Fruit fly (Drosophila melanogaster): ENCODE data around the gene TTLL15.
A peak's percentile ranks its signal among the peaks of the same experiment; 100 is the strongest.

Gene TTLL15

DNA sequence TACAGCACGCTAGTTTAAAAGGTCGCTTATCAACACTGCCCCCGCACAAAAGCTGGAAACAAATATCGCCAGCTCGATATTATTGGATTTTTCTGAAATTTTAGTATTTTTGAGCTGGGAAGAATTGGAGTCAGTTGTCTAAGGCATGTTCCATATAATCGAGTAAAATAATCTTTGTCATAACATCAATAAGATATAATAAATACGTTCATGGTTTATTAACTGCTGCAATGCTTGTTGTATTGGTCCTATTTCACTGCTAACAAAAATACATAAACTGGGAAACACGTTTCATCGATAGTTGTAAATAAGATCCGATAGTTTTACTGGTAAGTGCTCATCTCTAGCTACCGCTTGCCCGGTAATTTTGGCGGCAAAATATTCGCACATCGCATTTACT lies 26.9 kb upstream of the TTLL15 start, which contains the start of the genes Art1 and Mcm5:
Art1 (minus strand) TSS at position 41 of the 400 bp plus-strand sequence.
Mcm5 (plus strand) TSS at position 339 of the 400 bp plus-strand sequence.
- TF ChIP-seq Dfd (GFP tag; optimal IDR thresholded peaks at IDR 0.05) (no peak), sage (GFP tag; optimal IDR thresholded peaks at IDR 0.05) (no peak), Vsx2 (GFP tag; optimal IDR thresholded peaks at IDR 0.05; ENCODE audit: partially characterized antibody) (no peak), rgr (GFP tag; optimal IDR thresholded peaks at IDR 0.05) (peak; percentile 65), Mio (GFP tag; optimal IDR thresholded peaks at IDR 0.05) (no peak), h (GFP tag; optimal IDR thresholded peaks at IDR 0.05) (peak; percentile 67), Hr83 (GFP tag; optimal IDR thresholded peaks at IDR 0.05; ENCODE audit: poor library complexity, severe bottlenecking) (no peak), sv (GFP tag; optimal IDR thresholded peaks at IDR 0.05) (peak; percentile 49), OdsH (GFP tag; optimal IDR thresholded peaks at IDR 0.05) (peak; percentile 35), dmrt93B (GFP tag; optimal IDR thresholded peaks at IDR 0.05) (peak; percentile 50), jim (GFP tag; optimal IDR thresholded peaks at IDR 0.05) (no peak), Hr78 (GFP tag; optimal IDR thresholded peaks at IDR 0.05) (no peak), N (GFP tag; optimal IDR thresholded peaks at IDR 0.05) (no peak), lola (GFP tag; optimal IDR thresholded peaks at IDR 0.05) (no peak), foxo (GFP tag; optimal IDR thresholded peaks at IDR 0.05) (peak in 1 of 2 experiments; percentile 50), GATAd (GFP tag; optimal IDR thresholded peaks at IDR 0.05) (peak; percentile 69), Jra (GFP tag; optimal IDR thresholded peaks at IDR 0.05) (peak; percentile 79), ey (GFP tag; optimal IDR thresholded peaks at IDR 0.05) (peak; percentile 57), Hnf4 (GFP tag; optimal IDR thresholded peaks at IDR 0.05) (peak; percentile 68), dl (GFP tag; optimal IDR thresholded peaks at IDR 0.05; ENCODE audit: insufficient read depth in 1 of 2, partially characterized antibody in 2 of 2) (no peak), Rel (GFP tag; optimal IDR thresholded peaks at IDR 0.05) (no peak), Rel (tag; optimal IDR thresholded peaks at IDR 0.05) (peak; percentile 35), Abd-B (GFP tag; optimal IDR thresholded peaks at IDR 0.05) (no peak), usp (GFP tag; optimal IDR thresholded peaks at IDR 0.05) (no peak), fru (GFP tag; optimal IDR thresholded peaks at IDR 0.05) (peak; percentile 64), tai (GFP tag; optimal IDR thresholded peaks at IDR 0.05) (no peak), br (GFP tag; optimal IDR thresholded peaks at IDR 0.05) (peak; percentile 53), pan (optimal IDR thresholded peaks at IDR 0.05) (no peak), Sp1 (GFP tag; optimal IDR thresholded peaks at IDR 0.05) (no peak), dsf (GFP tag; optimal IDR thresholded peaks at IDR 0.05; ENCODE audit: borderline replicate concordance) (peak; percentile 24), CG32264 (GFP tag; optimal IDR thresholded peaks at IDR 0.05) (peak; percentile 10), HLH106 (tag; optimal IDR thresholded peaks at IDR 0.05) (peak; percentile 52), CG9705 (GFP tag; optimal IDR thresholded peaks at IDR 0.05) (peak; percentile 38), brk (GFP tag; optimal IDR thresholded peaks at IDR 0.05) (no peak), woc (GFP tag; optimal IDR thresholded peaks at IDR 0.05) (peak; percentile 66), Dif (GFP tag; optimal IDR thresholded peaks at IDR 0.05; ENCODE audit: partially characterized antibody) (no peak), psq (GFP tag; optimal IDR thresholded peaks at IDR 0.05) (peak; percentile 41), CrebA (GFP tag; optimal IDR thresholded peaks at IDR 0.05; ENCODE audit: borderline replicate concordance) (no peak), Myc (optimal IDR thresholded peaks at IDR 0.05) (peak; percentile 62)

- no peak for TF ChIP-seq dsf (GFP tag; optimal IDR thresholded peaks at IDR 0.05; ENCODE audit: borderline replicate concordance)
- TF ChIP-seq CG9705 (GFP tag; optimal IDR thresholded peaks at IDR 0.05) = no peak
- TF ChIP-seq CrebA (GFP tag; optimal IDR thresholded peaks at IDR 0.05; ENCODE audit: borderline replicate concordance) = no peak
- no peak for TF ChIP-seq Dif (GFP tag; optimal IDR thresholded peaks at IDR 0.05; ENCODE audit: partially characterized antibody)
These were observed 22.5 kb upstream of the TTLL15 start, which contains the start of gene CG14687 for dm6 chr3R:10792604-10793003. TSS of gene CG14687 (plus strand) at chr3R:10792904.

- TF ChIP-seq N (GFP tag; optimal IDR thresholded peaks at IDR 0.05) (no peak), Hr83 (GFP tag; optimal IDR thresholded peaks at IDR 0.05; ENCODE audit: poor library complexity, severe bottlenecking) (no peak), psq (GFP tag; optimal IDR thresholded peaks at IDR 0.05) (no peak), br (GFP tag; optimal IDR thresholded peaks at IDR 0.05) (no peak), lola (GFP tag; optimal IDR thresholded peaks at IDR 0.05) (no peak), Sp1 (GFP tag; optimal IDR thresholded peaks at IDR 0.05) (no peak), foxo (GFP tag; optimal IDR thresholded peaks at IDR 0.05) (no peak)
These were observed 11.2 kb upstream of the TTLL15 start, which contains the start of gene CG14692 for dm6 chr3R:10803855-10804254. TSS of gene CG14692 (minus strand) at chr3R:10803955.
